Fruit fly (Drosophila melanogaster) whole organism, embryonic: ENCODE measurements around the gene NT1.

ENCODE experiments used
- Atf6 ChIP-seq: fragments of 200-800 bp; sonication (Bioruptor generic); IDR thresholded peaks from 2 replicates; pipeline ENCODE4 v1.3.6; 2022; ENCODE audit warnings: missing biosample characterization, missing genetic modification characterization
- BEAF-32 ChIP-seq: fragments of 200-800 bp; sonication (Bioruptor generic); optimal IDR thresholded peaks from 3 replicates; lab custom pipeline; 2017; ENCODE audit warnings: missing biosample characterization, missing genetic modification characterization, mild to moderate bottlenecking, moderate library complexity, missing genetic modification reagents
- CG10321 ChIP-seq: fragments of 200-800 bp; sonication (Bioruptor generic); IDR thresholded peaks from 2 replicates; pipeline ENCODE4 v1.3.6; 2022; ENCODE audit warnings: missing biosample characterization, missing genetic modification characterization
- CG10543 ChIP-seq: fragments of 200-800 bp; sonication (Bioruptor generic); optimal IDR thresholded peaks from 3 replicates; lab custom pipeline; 2017; ENCODE audit warnings: missing biosample characterization, mild to moderate bottlenecking, missing genetic modification characterization, moderate library complexity
- CG12299 ChIP-seq: fragments of 200-800 bp; sonication (Bioruptor generic); optimal IDR thresholded peaks from 2 replicates; lab custom pipeline; 2018; ENCODE audit warnings: missing biosample characterization, mild to moderate bottlenecking, missing genetic modification characterization
- CG17912 ChIP-seq: fragments of 200-800 bp; sonication (Bioruptor generic); optimal IDR thresholded peaks from 2 replicates; lab custom pipeline; 2018; ENCODE audit warnings: missing biosample characterization, mild to moderate bottlenecking, missing genetic modification characterization
- CG2120 ChIP-seq: fragments of 200-800 bp; sonication (Bioruptor generic); optimal IDR thresholded peaks from 3 replicates; lab custom pipeline; 2016; ENCODE audit warnings: missing biosample characterization, missing genetic modification characterization
- CG2129 ChIP-seq: fragments of 200-800 bp; sonication (Bioruptor generic); IDR thresholded peaks from 2 replicates; pipeline ENCODE4 v1.3.6; 2022; ENCODE audit warnings: missing biosample characterization, missing genetic modification characterization; ENCODE audit not compliant: partially characterized antibody
- CG2678 ChIP-seq: fragments of 200-800 bp; sonication (Bioruptor generic); optimal IDR thresholded peaks from 3 replicates; lab custom pipeline; 2019; ENCODE audit warnings: missing biosample characterization, mild to moderate bottlenecking, missing genetic modification characterization, moderate library complexity
- CG31388 ChIP-seq: fragments of 200-800 bp; sonication (Bioruptor generic); optimal IDR thresholded peaks from 2 replicates; lab custom pipeline; 2016; ENCODE audit warnings: missing biosample characterization, missing genetic modification characterization
- CG32532 ChIP-seq: fragments of 200-800 bp; sonication (Bioruptor generic); IDR thresholded peaks from 2 replicates; pipeline ENCODE4 v1.3.6; 2022; ENCODE audit warnings: missing biosample characterization, missing genetic modification characterization
- CG33557 ChIP-seq: fragments of 200-800 bp; sonication (Bioruptor generic); optimal IDR thresholded peaks from 2 replicates; lab custom pipeline; 2019; ENCODE audit warnings: missing biosample characterization, mild to moderate bottlenecking, missing genetic modification characterization, moderate library complexity
- CG4617 ChIP-seq: fragments of 200-800 bp; sonication (Bioruptor generic); optimal IDR thresholded peaks from 3 replicates; lab custom pipeline; 2016; ENCODE audit warnings: missing biosample characterization, missing genetic modification characterization, borderline replicate concordance
- CG5245 ChIP-seq: fragments of 200-800 bp; sonication (Bioruptor generic); optimal IDR thresholded peaks from 3 replicates; lab custom pipeline; 2016; ENCODE audit warnings: missing biosample characterization, missing genetic modification characterization
- CG9437 ChIP-seq: fragments of 200-800 bp; sonication (Bioruptor generic); optimal IDR thresholded peaks from 2 replicates; lab custom pipeline; 2018; ENCODE audit warnings: missing biosample characterization, mild to moderate bottlenecking, missing genetic modification characterization
- CG9876 ChIP-seq: fragments of 200-800 bp; sonication (Bioruptor generic); optimal IDR thresholded peaks from 2 replicates; lab custom pipeline; 2016; ENCODE audit warnings: missing biosample characterization, missing genetic modification characterization
- CHES-1-like ChIP-seq: fragments of 200-800 bp; sonication (Bioruptor generic); optimal IDR thresholded peaks from 2 replicates; lab custom pipeline; 2016; ENCODE audit warnings: missing biosample characterization, missing genetic modification characterization
- Deaf1 ChIP-seq: fragments of 200-800 bp; optimal IDR thresholded peaks from 3 replicates; lab custom pipeline; 2019; ENCODE audit warnings: missing biosample characterization, mild to moderate bottlenecking, missing genetic modification characterization, moderate library complexity
- Dfd ChIP-seq, 2 experiments: fragments of >200 bp; optimal IDR thresholded peaks; 2 replicates each; lab custom pipeline; 2017; ENCODE audit warnings: missing biosample characterization in 2 of 2, missing genetic modification characterization in 2 of 2
- Dref ChIP-seq: fragments of 200-800 bp; sonication (Bioruptor generic); IDR thresholded peaks from 2 replicates; pipeline ENCODE4 v1.3.6; 2022; ENCODE audit warnings: missing biosample characterization, missing genetic modification characterization
- H15 ChIP-seq: fragments of 200-800 bp; sonication (Bioruptor generic); IDR thresholded peaks from 3 replicates; pipeline ENCODE4 v1.3.6; 2022; ENCODE audit warnings: missing biosample characterization, missing genetic modification characterization
- H2.0 ChIP-seq: fragments of 200-800 bp; sonication (Bioruptor generic); IDR thresholded peaks from 2 replicates; pipeline ENCODE4 v1.3.6; 2022; ENCODE audit warnings: missing biosample characterization, missing genetic modification characterization
- Hmx ChIP-seq: fragments of 200-800 bp; sonication (Bioruptor generic); optimal IDR thresholded peaks from 2 replicates; lab custom pipeline; 2016; ENCODE audit warnings: missing biosample characterization, missing genetic modification characterization
- Hr78 ChIP-seq, 2 experiments: fragments of 200-800 bp in 1 of 2; fragments of >200 bp in 1 of 2; sonication (Bioruptor generic) in 1 of 2; optimal IDR thresholded peaks; 2 replicates each; lab custom pipeline; 2017 to 2019; ENCODE audit warnings: missing biosample characterization in 2 of 2, missing genetic modification characterization in 2 of 2, mild to moderate bottlenecking in 1 of 2, moderate library complexity in 1 of 2
- Neu2 ChIP-seq: fragments of 200-800 bp; sonication (Bioruptor generic); optimal IDR thresholded peaks from 3 replicates; lab custom pipeline; 2016; ENCODE audit warnings: missing biosample characterization, missing genetic modification characterization, borderline replicate concordance
- PHDP ChIP-seq: fragments of 200-800 bp; sonication (Bioruptor generic); optimal IDR thresholded peaks from 3 replicates; lab custom pipeline; 2018; ENCODE audit warnings: missing biosample characterization, mild to moderate bottlenecking, missing genetic modification characterization, moderate library complexity
- az2 ChIP-seq: fragments of 200-800 bp; sonication (Bioruptor generic); optimal IDR thresholded peaks from 3 replicates; lab custom pipeline; 2016; ENCODE audit warnings: missing biosample characterization, missing genetic modification characterization
- bigmax ChIP-seq: fragments of 200-800 bp; sonication (Bioruptor generic); optimal IDR thresholded peaks from 2 replicates; lab custom pipeline; 2018; ENCODE audit warnings: missing biosample characterization, mild to moderate bottlenecking, missing genetic modification characterization
- dpn ChIP-seq, 2 experiments: fragments of 200-800 bp; sonication (Bioruptor generic); optimal IDR thresholded peaks; 3 replicates each; lab custom pipeline; 2016; ENCODE audit warnings: missing biosample characterization in 2 of 2, missing genetic modification characterization in 2 of 2
- ems ChIP-seq: fragments of 200-800 bp; sonication (Bioruptor generic); optimal IDR thresholded peaks from 3 replicates; lab custom pipeline; 2016; ENCODE audit warnings: missing biosample characterization, missing genetic modification characterization
- ewg ChIP-seq: fragments of 200-800 bp; sonication (Bioruptor generic); optimal IDR thresholded peaks from 3 replicates; lab custom pipeline; 2017; ENCODE audit warnings: mild to moderate bottlenecking, missing biosample characterization, missing genetic modification reagents, missing genetic modification characterization
- gcm2 ChIP-seq: fragments of 200-800 bp; sonication (Bioruptor generic); optimal IDR thresholded peaks from 2 replicates; lab custom pipeline; 2016; ENCODE audit warnings: missing biosample characterization, missing genetic modification characterization
- insv ChIP-seq, 2 experiments: fragments of 200-800 bp; sonication (Bioruptor generic); optimal IDR thresholded peaks; 3 replicates each; lab custom pipeline; 2016 to 2018; ENCODE audit warnings: missing biosample characterization in 2 of 2, missing genetic modification characterization in 2 of 2
- lilli ChIP-seq: fragments of 200-800 bp; sonication (Bioruptor generic); optimal IDR thresholded peaks from 3 replicates; lab custom pipeline; 2016; ENCODE audit warnings: missing biosample characterization, missing genetic modification characterization
- luna ChIP-seq: fragments of 200-800 bp; sonication (Bioruptor generic); optimal IDR thresholded peaks from 2 replicates; lab custom pipeline; 2016; ENCODE audit warnings: missing biosample characterization, missing genetic modification characterization
- maf-S ChIP-seq: fragments of 200-800 bp; sonication (Bioruptor generic); optimal IDR thresholded peaks from 2 replicates; lab custom pipeline; 2016; ENCODE audit warnings: missing biosample characterization, missing genetic modification characterization
- mirr ChIP-seq: fragments of 200-800 bp; sonication (Bioruptor generic); optimal IDR thresholded peaks from 3 replicates; lab custom pipeline; 2018; ENCODE audit warnings: missing biosample characterization, mild to moderate bottlenecking, missing genetic modification characterization
- onecut ChIP-seq: fragments of 200-800 bp; sonication (Bioruptor generic); IDR thresholded peaks from 2 replicates; pipeline ENCODE4 v1.3.6; 2022; ENCODE audit warnings: missing biosample characterization, missing genetic modification characterization
- peb ChIP-seq: fragments of 200-800 bp; sonication (Bioruptor generic); IDR thresholded peaks from 2 replicates; pipeline ENCODE4 v1.3.6; 2022; ENCODE audit warnings: missing biosample characterization, missing genetic modification characterization
- prd ChIP-seq, 3 experiments: fragments of >200 bp in 2 of 3; fragments of 200-800 bp in 1 of 3; sonication (Bioruptor generic) in 1 of 3; optimal IDR thresholded peaks in 2 of 3; IDR thresholded peaks in 1 of 3; 2 replicates in 2 of 3; 3 replicates in 1 of 3; pipeline versions ENCODE4 v1.3.6 to Lab custom; 2017 to 2022; ENCODE audit warnings: missing biosample characterization in 1 of 3, missing genetic modification characterization in 1 of 3
- sc ChIP-seq, 3 experiments: fragments of >200 bp in 2 of 3; fragments of 200-800 bp in 1 of 3; sonication (Bioruptor generic) in 1 of 3; optimal IDR thresholded peaks; 2 replicates in 2 of 3; 3 replicates in 1 of 3; lab custom pipeline; 2017; ENCODE audit warnings: mild to moderate bottlenecking in 1 of 3, missing biosample characterization in 1 of 3, missing genetic modification characterization in 1 of 3, missing genetic modification reagents in 1 of 3
- sd ChIP-seq: fragments of 200-800 bp; sonication (Bioruptor generic); optimal IDR thresholded peaks from 3 replicates; lab custom pipeline; 2018; ENCODE audit warnings: missing biosample characterization, mild to moderate bottlenecking, missing genetic modification characterization, moderate library complexity
- seq ChIP-seq: fragments of 200-800 bp; sonication (Bioruptor generic); IDR thresholded peaks from 2 replicates; pipeline ENCODE4 v1.3.6; 2022; ENCODE audit warnings: missing biosample characterization, missing genetic modification characterization
- sisA ChIP-seq: fragments of 200-800 bp; sonication (Bioruptor generic); IDR thresholded peaks from 2 replicates; pipeline ENCODE4 v1.3.6; 2022; ENCODE audit warnings: missing biosample characterization, missing genetic modification characterization
- so ChIP-seq: fragments of 200-800 bp; sonication (Bioruptor generic); IDR thresholded peaks from 3 replicates; pipeline ENCODE4 v1.3.6; 2022; ENCODE audit warnings: missing biosample characterization, missing genetic modification characterization
- sob ChIP-seq: fragments of 200-800 bp; sonication (Bioruptor generic); IDR thresholded peaks from 2 replicates; pipeline ENCODE4 v1.3.6; 2022; ENCODE audit warnings: missing biosample characterization, missing genetic modification characterization
- sqz ChIP-seq: fragments of 200-800 bp; sonication (Bioruptor generic); optimal IDR thresholded peaks from 3 replicates; lab custom pipeline; 2018; ENCODE audit warnings: missing biosample characterization, mild to moderate bottlenecking, missing genetic modification characterization
- tgo ChIP-seq: fragments of 200-800 bp; sonication (Bioruptor generic); IDR thresholded peaks from 3 replicates; pipeline ENCODE4 v1.3.6; 2022; ENCODE audit warnings: missing biosample characterization, missing genetic modification characterization
- tin ChIP-seq: fragments of 200-800 bp; sonication (Bioruptor generic); optimal IDR thresholded peaks from 3 replicates; lab custom pipeline; 2016; ENCODE audit warnings: missing biosample characterization, missing genetic modification characterization
- unc-4 ChIP-seq: fragments of 200-800 bp; sonication (Bioruptor generic); IDR thresholded peaks from 2 replicates; pipeline ENCODE4 v1.3.6; 2022; ENCODE audit warnings: missing biosample characterization, missing genetic modification characterization; ENCODE audit not compliant: partially characterized antibody

Gene NT1

DNA sequence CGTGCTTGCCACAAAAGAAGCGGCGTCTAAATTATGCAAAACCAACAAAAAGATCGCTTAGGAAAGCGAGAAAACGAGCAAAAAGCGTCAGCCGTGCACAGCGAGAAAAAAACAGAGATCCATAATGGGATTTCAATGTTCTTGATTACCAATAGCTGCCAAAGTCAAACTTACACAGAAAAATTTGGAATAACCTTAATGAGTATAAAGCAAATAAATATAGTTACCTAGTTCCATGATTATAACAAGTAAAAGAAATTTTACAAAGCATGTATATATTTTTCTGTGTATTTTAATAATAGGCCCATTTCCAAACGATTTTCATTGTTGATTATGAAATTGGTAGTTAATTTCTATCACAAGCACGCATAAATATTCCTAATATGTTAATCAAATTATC lies 25.7 kb upstream of the NT1 start (continued):
- no peak for TF ChIP-seq CG10321 (GFP tag; lab: Robert Waterston, UW)
- no peak for TF ChIP-seq unc-4 (GFP tag; lab: Robert Waterston, UW)
- TF ChIP-seq CG5245 (GFP tag; lab: Kevin White, UChicago): peak; percentile 10
- TF ChIP-seq Dfd (GFP tag; optimal IDR thresholded peaks at IDR 0.05; lab: Kevin White, UChicago): no peak
- no peak for TF ChIP-seq Dref (GFP tag; lab: Robert Waterston, UW)
- no peak for TF ChIP-seq so (GFP tag; lab: Robert Waterston, UW)
- TF ChIP-seq CG32532 (GFP tag; lab: Robert Waterston, UW): no peak
- TF ChIP-seq insv (GFP tag; optimal IDR thresholded peaks at IDR 0.05; lab: Kevin White, UChicago): no peak
- no peak for TF ChIP-seq Hmx (GFP tag; lab: Kevin White, UChicago)
- no peak for TF ChIP-seq CG9437 (GFP tag; lab: Kevin White, UChicago)
- no peak for TF ChIP-seq sob (GFP tag; lab: Robert Waterston, UW)
- no peak for TF ChIP-seq luna (GFP tag; lab: Kevin White, UChicago)
- TF ChIP-seq CG12299 (tag; lab: Kevin White, UChicago): no peak
- TF ChIP-seq Neu2: no peak
- TF ChIP-seq dpn (GFP tag; optimal IDR thresholded peaks at IDR 0.05; lab: Kevin White, UChicago): peak; percentile 2 to 21
- TF ChIP-seq sqz (GFP tag; lab: Kevin White, UChicago): no peak
- TF ChIP-seq CG2129 (GFP tag; lab: Robert Waterston, UW): no peak
- no peak for TF ChIP-seq gcm2 (GFP tag; lab: Kevin White, UChicago)
- TF ChIP-seq Hr78 (GFP tag; optimal IDR thresholded peaks at IDR 0.05; lab: Kevin White, UChicago): no peak
- no peak for TF ChIP-seq CG10543 (GFP tag; lab: Kevin White, UChicago)
- TF ChIP-seq mirr (GFP tag; lab: Kevin White, UChicago): no peak
- TF ChIP-seq sd: no peak
- TF ChIP-seq az2 (GFP tag; lab: Kevin White, UChicago): no peak
- no peak for TF ChIP-seq CG31388 (GFP tag; lab: Kevin White, UChicago)
- TF ChIP-seq Deaf1 (tag; lab: Kevin White, UChicago): no peak
- no peak for TF ChIP-seq H15 (GFP tag; lab: Robert Waterston, UW)
- TF ChIP-seq CG33557: no peak
- TF ChIP-seq ewg (GFP tag; lab: Kevin White, UChicago): peak; percentile 0
- no peak for TF ChIP-seq peb (GFP tag; lab: Robert Waterston, UW)
- TF ChIP-seq sisA (GFP tag; lab: Robert Waterston, UW): no peak; the same call in 1 of the 2 replicates
- 0 out of 2 replicates have a peak, but pooled peaks have one; percentile 18 for TF ChIP-seq seq (GFP tag; lab: Robert Waterston, UW)
- TF ChIP-seq prd (optimal IDR thresholded peaks at IDR 0.05; lab: Kevin White, UChicago): no peak
- no peak for TF ChIP-seq prd (GFP tag; IDR thresholded peaks at IDR 0.05; lab: Robert Waterston, UW)
- TF ChIP-seq H2.0 (GFP tag; lab: Robert Waterston, UW): peak; percentile 36; the same call in 1 of the 2 replicates
- TF ChIP-seq PHDP (tag; lab: Kevin White, UChicago): peak; percentile 38
- peak; percentile 70 for TF ChIP-seq CG2678 (tag; lab: Kevin White, UChicago)
- no peak for TF ChIP-seq maf-S (GFP tag; lab: Kevin White, UChicago)
- no peak for TF ChIP-seq bigmax (GFP tag; lab: Kevin White, UChicago)
- TF ChIP-seq Atf6 (GFP tag; lab: Robert Waterston, UW): no peak; the same call in 1 of the 2 replicates
- no peak for TF ChIP-seq sc (optimal IDR thresholded peaks at IDR 0.05; lab: Kevin White, UChicago)
- TF ChIP-seq sc (GFP tag; optimal IDR thresholded peaks at IDR 0.05; lab: Kevin White, UChicago): no peak
- TF ChIP-seq ems (GFP tag; lab: Kevin White, UChicago): no peak
- no peak for TF ChIP-seq CHES-1-like (GFP tag; lab: Kevin White, UChicago)
- TF ChIP-seq onecut (GFP tag; lab: Robert Waterston, UW): no peak
- TF ChIP-seq CG17912 (GFP tag; lab: Kevin White, UChicago): no peak
- TF ChIP-seq lilli: no peak
- no peak for TF ChIP-seq BEAF-32 (GFP tag; lab: Kevin White, UChicago)
- peak; percentile 20 for TF ChIP-seq tin (GFP tag; lab: Kevin White, UChicago)
- no peak for TF ChIP-seq CG9876 (GFP tag; lab: Kevin White, UChicago)
- peak; percentile 22; the same call in 1 of the 3 replicates for TF ChIP-seq tgo (GFP tag; lab: Robert Waterston, UW)
- no peak for TF ChIP-seq CG2120 (GFP tag; lab: Kevin White, UChicago)
- no peak for TF ChIP-seq CG4617
